Fruit fly (Drosophila melanogaster) whole organism, embryonic: ENCODE measurements around the gene Dyrk2.
A peak's percentile ranks its signal among the peaks of the same experiment; 100 is the strongest.

Source experiments
- Ada2b ChIP-seq: fragments of 200-800 bp; sonication (Bioruptor generic); IDR thresholded peaks from 2 replicates; pipeline ENCODE4 v1.3.6; 2022; ENCODE audit warnings: missing biosample characterization, missing genetic modification characterization
- Atf-2 ChIP-seq: fragments of 200-800 bp; sonication (Bioruptor generic); optimal IDR thresholded peaks from 2 replicates; lab custom pipeline; 2016; ENCODE audit warnings: missing biosample characterization, missing genetic modification characterization
- B-H1 ChIP-seq: fragments of 200-800 bp; sonication (Bioruptor generic); IDR thresholded peaks from 3 replicates; pipeline ENCODE4 v1.3.6; 2022; ENCODE audit warnings: missing biosample characterization, missing genetic modification characterization
- BtbVII ChIP-seq: fragments of 200-800 bp; sonication (Bioruptor generic); optimal IDR thresholded peaks from 3 replicates; lab custom pipeline; 2017; ENCODE audit warnings: missing biosample characterization, mild to moderate bottlenecking, missing genetic modification characterization
- Bteb2 ChIP-seq: fragments of 200-800 bp; sonication (Bioruptor generic); optimal IDR thresholded peaks from 2 replicates; lab custom pipeline; 2016; ENCODE audit warnings: missing biosample characterization, missing genetic modification characterization
- CG10321 ChIP-seq: fragments of 200-800 bp; sonication (Bioruptor generic); IDR thresholded peaks from 2 replicates; pipeline ENCODE4 v1.3.6; 2022; ENCODE audit warnings: missing biosample characterization, missing genetic modification characterization
- CG10462 ChIP-seq: fragments of 200-800 bp; sonication (Bioruptor generic); optimal IDR thresholded peaks from 2 replicates; lab custom pipeline; 2016; ENCODE audit warnings: missing biosample characterization, missing genetic modification characterization
- CG11247 ChIP-seq: fragments of 200-800 bp; sonication (Bioruptor generic); IDR thresholded peaks from 2 replicates; pipeline ENCODE4 v1.3.6; 2022; ENCODE audit warnings: missing biosample characterization, missing genetic modification characterization
- CG11456 ChIP-seq: fragments of 200-800 bp; sonication (Bioruptor generic); IDR thresholded peaks from 3 replicates; pipeline ENCODE4 v1.3.6; 2022; ENCODE audit warnings: missing biosample characterization, missing genetic modification characterization
- CG11560 ChIP-seq: fragments of 200-800 bp; sonication (Bioruptor generic); IDR thresholded peaks from 3 replicates; pipeline ENCODE4 v1.3.6; 2022; ENCODE audit warnings: missing biosample characterization, missing genetic modification characterization
- CG11696 ChIP-seq: fragments of 200-800 bp; sonication (Bioruptor generic); IDR thresholded peaks from 2 replicates; pipeline ENCODE4 v1.3.6; 2022; ENCODE audit warnings: missing biosample characterization, missing genetic modification characterization
- CG11723 ChIP-seq: fragments of 200-800 bp; sonication (Bioruptor generic); optimal IDR thresholded peaks from 2 replicates; lab custom pipeline; 2017; ENCODE audit warnings: missing biosample characterization, mild to moderate bottlenecking, missing genetic modification characterization
- CG12659 ChIP-seq: fragments of 200-800 bp; sonication (Bioruptor generic); optimal IDR thresholded peaks from 3 replicates; lab custom pipeline; 2017; ENCODE audit warnings: mild to moderate bottlenecking, missing biosample characterization, missing genetic modification reagents, missing genetic modification characterization
- CG13424 ChIP-seq: fragments of 200-800 bp; sonication (Bioruptor generic); optimal IDR thresholded peaks from 2 replicates; lab custom pipeline; 2019; ENCODE audit warnings: missing biosample characterization, mild to moderate bottlenecking, missing genetic modification characterization, moderate library complexity
- CG15696 ChIP-seq: fragments of 200-800 bp; sonication (Bioruptor generic); optimal IDR thresholded peaks from 2 replicates; lab custom pipeline; 2019; ENCODE audit warnings: missing biosample characterization, mild to moderate bottlenecking, missing genetic modification characterization, moderate library complexity
- CG16779 ChIP-seq: fragments of 200-800 bp; sonication (Bioruptor generic); IDR thresholded peaks from 2 replicates; pipeline ENCODE4 v1.3.6; 2022; ENCODE audit warnings: missing biosample characterization, missing genetic modification characterization
- CG17829 ChIP-seq: fragments of 200-800 bp; optimal IDR thresholded peaks from 2 replicates; lab custom pipeline; 2019; ENCODE audit warnings: missing biosample characterization, mild to moderate bottlenecking, missing genetic modification characterization, moderate library complexity
- CG18476 ChIP-seq: fragments of 200-800 bp; sonication (Bioruptor generic); optimal IDR thresholded peaks from 2 replicates; lab custom pipeline; 2016; ENCODE audit warnings: missing biosample characterization, mild to moderate bottlenecking, missing genetic modification characterization
- CG2120 ChIP-seq: fragments of 200-800 bp; sonication (Bioruptor generic); optimal IDR thresholded peaks from 3 replicates; lab custom pipeline; 2016; ENCODE audit warnings: missing biosample characterization, missing genetic modification characterization
- CG2129 ChIP-seq: fragments of 200-800 bp; sonication (Bioruptor generic); IDR thresholded peaks from 2 replicates; pipeline ENCODE4 v1.3.6; 2022; ENCODE audit warnings: missing biosample characterization, missing genetic modification characterization; ENCODE audit not compliant: partially characterized antibody
- CG34422 ChIP-seq: fragments of 200-800 bp; sonication (Bioruptor generic); IDR thresholded peaks from 3 replicates; pipeline ENCODE4 v1.3.6; 2022; ENCODE audit warnings: missing biosample characterization, missing genetic modification characterization
- CG3726 ChIP-seq: fragments of 200-800 bp; sonication (Bioruptor generic); IDR thresholded peaks from 3 replicates; pipeline ENCODE4, ENCODE4 v1.3.6; 2022; ENCODE audit warnings: missing biosample characterization, missing genetic modification characterization
- CG6272 ChIP-seq: fragments of 200-800 bp; sonication (Bioruptor generic); IDR thresholded peaks from 2 replicates; pipeline ENCODE4 v1.3.6; 2022; ENCODE audit warnings: missing biosample characterization, missing genetic modification characterization
- CG6689 ChIP-seq: fragments of 200-800 bp; sonication (Bioruptor generic); IDR thresholded peaks from 2 replicates; pipeline ENCODE4 v1.3.6; 2022; ENCODE audit warnings: missing biosample characterization, missing genetic modification characterization
- Doc3 ChIP-seq: fragments of 200-800 bp; sonication (Bioruptor generic); IDR thresholded peaks from 3 replicates; pipeline ENCODE4 v1.3.6; 2022; ENCODE audit warnings: missing biosample characterization, missing genetic modification characterization; ENCODE audit not compliant: partially characterized antibody
- Ets97D ChIP-seq: fragments of 200-800 bp; sonication (Bioruptor generic); optimal IDR thresholded peaks from 3 replicates; lab custom pipeline; 2016; ENCODE audit warnings: missing biosample characterization, missing genetic modification characterization
- HmgZ ChIP-seq: fragments of 200-800 bp; sonication (Bioruptor generic); optimal IDR thresholded peaks from 2 replicates; lab custom pipeline; 2018; ENCODE audit warnings: missing biosample characterization, mild to moderate bottlenecking, missing genetic modification characterization
- Hmx ChIP-seq: fragments of 200-800 bp; sonication (Bioruptor generic); optimal IDR thresholded peaks from 2 replicates; lab custom pipeline; 2016; ENCODE audit warnings: missing biosample characterization, missing genetic modification characterization
- Hr39 ChIP-seq: fragments of >200 bp; optimal IDR thresholded peaks from 2 replicates; lab custom pipeline; 2017
- Mad ChIP-seq: fragments of 200-800 bp; sonication (Bioruptor generic); optimal IDR thresholded peaks from 2 replicates; lab custom pipeline; 2016; ENCODE audit warnings: missing biosample characterization, missing genetic modification characterization
- Max ChIP-seq: fragments of 200-800 bp; sonication (Bioruptor generic); optimal IDR thresholded peaks from 2 replicates; lab custom pipeline; 2016; ENCODE audit warnings: missing biosample characterization, mild to moderate bottlenecking, missing genetic modification characterization
- Mes4 ChIP-seq: fragments of 200-800 bp; sonication (Bioruptor generic); optimal IDR thresholded peaks from 2 replicates; lab custom pipeline; 2016; ENCODE audit warnings: missing biosample characterization, missing genetic modification characterization
- Sin3A ChIP-seq: fragments of >200 bp; optimal IDR thresholded peaks from 2 replicates; lab custom pipeline; 2018
- Usf ChIP-seq: fragments of 200-800 bp; sonication (Bioruptor generic); optimal IDR thresholded peaks from 2 replicates; lab custom pipeline; 2017; ENCODE audit warnings: missing genotype, missing biosample characterization, missing genetic modification characterization
- Xrp1 ChIP-seq: fragments of 200-800 bp; sonication (Bioruptor generic); IDR thresholded peaks from 2 replicates; pipeline ENCODE4 v1.3.6; 2022; ENCODE audit warnings: missing biosample characterization, missing genetic modification characterization
- abd-A ChIP-seq: fragments of 200-800 bp; sonication (Bioruptor generic); optimal IDR thresholded peaks from 3 replicates; lab custom pipeline; 2019; ENCODE audit warnings: missing biosample characterization, mild to moderate bottlenecking, missing genetic modification characterization, moderate library complexity
- cas ChIP-seq: fragments of 200-800 bp; sonication (Bioruptor generic); IDR thresholded peaks from 2 replicates; pipeline ENCODE4 v1.3.6; 2022; ENCODE audit warnings: missing biosample characterization, missing genetic modification characterization
- caup ChIP-seq: fragments of 200-800 bp; sonication (Bioruptor generic); optimal IDR thresholded peaks from 3 replicates; lab custom pipeline; 2017; ENCODE audit warnings: missing biosample characterization, mild to moderate bottlenecking, missing genetic modification characterization, moderate library complexity; ENCODE audit not compliant: severe bottlenecking
- chinmo ChIP-seq: fragments of 200-800 bp; sonication (Bioruptor generic); IDR thresholded peaks from 4 replicates; pipeline ENCODE4 v1.3.6; 2022; ENCODE audit warnings: missing biosample characterization, missing genetic modification characterization; ENCODE audit not compliant: partially characterized antibody
- dimm ChIP-seq: fragments of 200-800 bp; sonication (Bioruptor generic); IDR thresholded peaks from 2 replicates; pipeline ENCODE4 v1.3.6; 2022; ENCODE audit warnings: missing biosample characterization, missing genetic modification characterization
- gro ChIP-seq: fragments of 200-800 bp; sonication (Bioruptor generic); optimal IDR thresholded peaks from 2 replicates; lab custom pipeline; 2016; ENCODE audit warnings: missing biosample characterization, missing genetic modification characterization
- gsb-n ChIP-seq: fragments of 200-800 bp; sonication (Bioruptor generic); optimal IDR thresholded peaks from 3 replicates; lab custom pipeline; 2018; ENCODE audit warnings: missing biosample characterization, mild to moderate bottlenecking, missing genetic modification characterization
- ind ChIP-seq: fragments of 200-800 bp; sonication (Bioruptor generic); optimal IDR thresholded peaks from 3 replicates; lab custom pipeline; 2016; ENCODE audit warnings: missing biosample characterization, missing genetic modification characterization
- insv ChIP-seq, 2 experiments: fragments of 200-800 bp; sonication (Bioruptor generic); optimal IDR thresholded peaks; 3 replicates each; lab custom pipeline; 2016 to 2018; ENCODE audit warnings: missing biosample characterization in 2 of 2, missing genetic modification characterization in 2 of 2
- lilli ChIP-seq: fragments of 200-800 bp; sonication (Bioruptor generic); optimal IDR thresholded peaks from 3 replicates; lab custom pipeline; 2016; ENCODE audit warnings: missing biosample characterization, missing genetic modification characterization
- repo ChIP-seq: fragments of 200-800 bp; sonication (Bioruptor generic); optimal IDR thresholded peaks from 2 replicates; lab custom pipeline; 2016; ENCODE audit warnings: missing biosample characterization, missing genetic modification characterization
- schlank ChIP-seq: fragments of 200-800 bp; sonication (Bioruptor generic); optimal IDR thresholded peaks from 2 replicates; lab custom pipeline; 2018; ENCODE audit warnings: missing biosample characterization, mild to moderate bottlenecking, missing genetic modification characterization
- seq ChIP-seq: fragments of 200-800 bp; sonication (Bioruptor generic); IDR thresholded peaks from 2 replicates; pipeline ENCODE4 v1.3.6; 2022; ENCODE audit warnings: missing biosample characterization, missing genetic modification characterization
- trh ChIP-seq: fragments of 200-800 bp; sonication (Bioruptor generic); optimal IDR thresholded peaks from 2 replicates; lab custom pipeline; 2016; ENCODE audit warnings: missing biosample characterization, missing genetic modification characterization
- ttk ChIP-seq: fragments of 200-800 bp; sonication (Bioruptor generic); IDR thresholded peaks from 2 replicates; pipeline ENCODE4 v2.1.2; 2022; ENCODE audit warnings: missing biosample characterization, missing genetic modification characterization
- unpg ChIP-seq: fragments of 200-800 bp; sonication (Bioruptor generic); optimal IDR thresholded peaks from 3 replicates; lab custom pipeline; 2018; ENCODE audit warnings: missing biosample characterization, mild to moderate bottlenecking, missing genetic modification characterization, moderate library complexity
- wor ChIP-seq: fragments of 200-800 bp; sonication (Bioruptor generic); IDR thresholded peaks from 2 replicates; pipeline ENCODE4 v1.3.6; 2022; ENCODE audit warnings: missing biosample characterization, missing genetic modification characterization
- z ChIP-seq: fragments of 200-800 bp; sonication (Bioruptor generic); IDR thresholded peaks from 3 replicates; pipeline ENCODE4 v1.3.6; 2022; ENCODE audit warnings: missing biosample characterization, missing genetic modification characterization
- zfh2 ChIP-seq: fragments of 200-800 bp; sonication (Bioruptor generic); optimal IDR thresholded peaks from 2 replicates; lab custom pipeline; 2016; ENCODE audit warnings: missing biosample characterization, missing genetic modification characterization

The Dyrk2 gene

DNA sequence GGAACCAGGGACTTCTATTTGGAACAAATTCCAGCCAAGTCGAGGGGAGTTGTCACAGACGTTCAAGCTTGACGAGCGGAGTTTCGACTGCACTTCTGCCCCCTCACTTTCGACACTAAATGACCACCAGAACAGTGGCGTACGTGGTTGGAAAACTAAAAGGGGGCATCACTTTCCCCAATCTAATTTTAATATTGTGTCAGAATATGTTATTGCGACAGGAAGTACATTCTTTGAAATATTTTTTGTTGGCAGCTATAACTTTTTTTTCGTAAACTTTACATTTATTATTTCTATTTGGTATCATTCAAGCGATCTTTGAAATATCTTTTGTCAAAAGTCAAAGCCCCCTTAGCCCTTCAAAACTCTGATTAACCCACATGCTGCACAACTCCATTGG is 21.2 kb downstream of the Dyrk2 start (continued):
- TF ChIP-seq CG12659 (GFP tag; lab: Kevin White, UChicago) (peak; percentile 3), zfh2 (GFP tag; lab: Kevin White, UChicago) (no peak), CG15696 (tag; lab: Kevin White, UChicago) (no peak), CG16779 (no peak), Bteb2 (GFP tag; lab: Kevin White, UChicago) (no peak), Mad (GFP tag; lab: Kevin White, UChicago) (no peak), Ets97D (GFP tag; lab: Kevin White, UChicago) (no peak), CG6272 (no peak), HmgZ (tag; lab: Kevin White, UChicago) (no peak), Usf (GFP tag; lab: Kevin White, UChicago) (no peak), CG3726 (GFP tag; lab: Robert Waterston, UW) (no peak), B-H1 (no peak), repo (no peak), ind (GFP tag; lab: Kevin White, UChicago) (no peak), Atf-2 (GFP tag; lab: Kevin White, UChicago) (no peak), CG10462 (no peak), CG13424 (tag; lab: Kevin White, UChicago) (peak; percentile 20), gro (GFP tag; lab: Kevin White, UChicago) (no peak), caup (GFP tag; lab: Kevin White, UChicago) (no peak), CG11696 (GFP tag; lab: Robert Waterston, UW) (no peak), lilli (peak; percentile 0), CG11247 (GFP tag; lab: Robert Waterston, UW) (no peak), BtbVII (GFP tag; lab: Kevin White, UChicago) (no peak), Xrp1 (GFP tag; lab: Robert Waterston, UW) (peak; percentile 61; the same call in 1 of the 2 replicates), CG17829 (tag; lab: Kevin White, UChicago) (peak; percentile 25), ttk (GFP tag; lab: Robert Waterston, UW) (no peak), CG11456 (GFP tag; lab: Robert Waterston, UW) (no peak), Hr39 (lab: Kevin White, UChicago) (no peak), Hmx (no peak), CG6689 (no peak), insv (GFP tag; optimal IDR thresholded peaks at IDR 0.05; lab: Kevin White, UChicago) (no peak), CG10321 (GFP tag; lab: Robert Waterston, UW) (no peak), CG34422 (no peak), Max (GFP tag; lab: Kevin White, UChicago) (no peak), CG11560 (tag; lab: Robert Waterston, UW) (no peak), CG18476 (GFP tag; lab: Kevin White, UChicago) (no peak), Doc3 (GFP tag; lab: Robert Waterston, UW) (no peak), unpg (GFP tag; lab: Kevin White, UChicago) (peak; percentile 41), trh (GFP tag; lab: Kevin White, UChicago) (no peak), seq (GFP tag; lab: Robert Waterston, UW) (no peak), dimm (no peak), wor (GFP tag; lab: Robert Waterston, UW) (0 out of 2 replicates have a peak, but pooled peaks have one; percentile 15), z (GFP tag; lab: Robert Waterston, UW) (no peak), chinmo (GFP tag; lab: Robert Waterston, UW) (no peak), CG2120 (GFP tag; lab: Kevin White, UChicago) (no peak), abd-A (tag; lab: Kevin White, UChicago) (no peak), schlank (tag; lab: Kevin White, UChicago) (no peak), Sin3A (lab: Kevin White, UChicago) (no peak), CG11723 (no peak), gsb-n (tag; lab: Kevin White, UChicago) (peak; percentile 33), Mes4 (GFP tag; lab: Kevin White, UChicago) (no peak), cas (GFP tag; lab: Robert Waterston, UW) (no peak), Ada2b (GFP tag; lab: Robert Waterston, UW) (0 out of 2 replicates have a peak, but pooled peaks have one; percentile 13), CG2129 (GFP tag; lab: Robert Waterston, UW) (no peak)
